Worm (Caenorhabditis elegans): ENCODE data around the gene chil-19.

- no peak for TF ChIP-seq unc-86 (tag; optimal IDR thresholded peaks at IDR 0.05)
- no peak for TF ChIP-seq sox-4 (tag; optimal IDR thresholded peaks at IDR 0.05)
- no peak for TF ChIP-seq tbx-2 (tag; optimal IDR thresholded peaks at IDR 0.05)
- no peak for TF ChIP-seq ceh-6 (GFP tag; optimal IDR thresholded peaks at IDR 0.05)
- no peak for TF ChIP-seq pha-2 (tag; optimal IDR thresholded peaks at IDR 0.05)
- TF ChIP-seq ama-1 (optimal IDR thresholded peaks at IDR 0.05), result no peak
- no peak for TF ChIP-seq npax-4 (tag; optimal IDR thresholded peaks at IDR 0.05)
Measured at ce11 chrII:9474367-9475105, 20.3 kb upstream of the chil-19 start, which contains the start of the genes chil-25 and chil-26.

Data from whole organism, late embryonic.